Worm (Caenorhabditis elegans) whole organism, L4 larva: ENCODE measurements around the gene F14F9.4.

Experiments used
- aly-2 ChIP-seq: sonication (generic microtip); optimal IDR thresholded peaks from 2 replicates; lab custom pipeline; 2018; ENCODE audit warnings: missing biosample characterization, missing genetic modification characterization
- ceh-62 ChIP-seq: sonication (generic microtip); optimal IDR thresholded peaks from 2 replicates; lab custom pipeline; 2017; ENCODE audit warnings: missing biosample characterization, missing genetic modification characterization
- ceh-82 ChIP-seq: sonication (generic microtip); optimal IDR thresholded peaks from 2 replicates; lab custom pipeline; 2017; ENCODE audit warnings: missing biosample characterization, missing genetic modification characterization
- duxl-1 ChIP-seq: sonication (generic microtip); optimal IDR thresholded peaks from 2 replicates; lab custom pipeline; 2016; ENCODE audit warnings: mild to moderate bottlenecking, missing genetic modification characterization, moderate library complexity, missing compliant biosample characterization; ENCODE audit not compliant: poor library complexity
- gei-8 ChIP-seq: fragments of 200-800 bp; sonication (Bioruptor generic); optimal IDR thresholded peaks from 2 replicates; lab custom pipeline; 2018; ENCODE audit warnings: mild to moderate bottlenecking, missing genetic modification characterization, missing compliant biosample characterization
- lin-39 ChIP-seq: fragments of 150-350 bp; optimal IDR thresholded peaks from 2 replicates; lab custom pipeline; 2014; ENCODE audit warnings: missing biosample characterization, missing genetic modification reagents, missing genetic modification characterization
- mdl-1 ChIP-seq, 2 experiments: fragments of 150-350 bp in 1 of 2; sonication (generic microtip) in 1 of 2; optimal IDR thresholded peaks; 2 replicates each; lab custom pipeline; 2014 to 2017; ENCODE audit warnings: missing biosample characterization in 2 of 2, missing genetic modification characterization in 2 of 2
- nhr-77 ChIP-seq: fragments of 150-350 bp; optimal IDR thresholded peaks from 2 replicates; lab custom pipeline; 2014; ENCODE audit warnings: missing biosample characterization, missing genetic modification characterization
- skn-1 ChIP-seq: fragments of 150-350 bp; optimal IDR thresholded peaks from 2 replicates; lab custom pipeline; 2014; ENCODE audit warnings: missing biosample characterization, missing genetic modification characterization
- snpc-4 ChIP-seq: fragments of 150-350 bp; optimal IDR thresholded peaks from 2 replicates; lab custom pipeline; 2014; ENCODE audit warnings: missing biosample characterization, missing genetic modification characterization
- tag-97 ChIP-seq: fragments of 200-800 bp; sonication (Bioruptor generic); IDR thresholded peaks from 2 replicates; pipeline ENCODE4 v1.3.6; 2022; ENCODE audit warnings: missing genetic modification characterization, missing compliant biosample characterization

DNA sequence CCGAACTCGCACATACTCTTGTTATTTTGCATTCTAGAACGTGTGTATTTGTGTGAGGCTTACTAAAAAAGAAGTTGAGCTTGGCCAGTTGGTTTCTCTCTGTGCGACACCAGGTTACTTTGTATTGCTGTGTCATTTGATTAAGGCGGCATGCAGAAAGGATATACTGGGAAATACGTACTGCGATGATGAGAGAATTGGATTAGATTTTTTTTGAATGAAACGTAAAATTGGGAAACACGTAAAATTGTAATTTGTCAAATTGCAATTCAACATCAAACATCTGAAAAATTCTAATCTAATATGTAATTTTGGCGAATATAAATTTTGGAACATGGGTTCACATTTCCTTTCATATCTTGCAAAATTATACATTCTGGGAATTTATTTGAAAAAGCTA is 11.2 kb downstream of the F14F9.4 start, which contains the start of gene srh-129:
- TF ChIP-seq skn-1 (tag; lab: Kevin White, UChicago) (no peak), mdl-1 (tag; optimal IDR thresholded peaks at IDR 0.05; lab: Kevin White, UChicago) (no peak), gei-8 (GFP tag; lab: Kevin White, UChicago) (no peak), lin-39 (tag; lab: Kevin White, UChicago) (no peak), aly-2 (tag; lab: Kevin White, UChicago) (no peak), ceh-62 (tag; lab: Kevin White, UChicago) (no peak), ceh-82 (tag; lab: Kevin White, UChicago) (no peak), duxl-1 (tag; lab: Kevin White, UChicago) (no peak), nhr-77 (tag; lab: Kevin White, UChicago) (no peak), tag-97 (GFP tag; lab: Robert Waterston, UW) (no peak), snpc-4 (no peak)
